Worm (Caenorhabditis elegans) whole organism, early embryonic: ENCODE measurements around the gene H10D18.5.

Source experiments
- F13C5.2 ChIP-seq: sonication (generic microtip); optimal IDR thresholded peaks from 2 replicates; lab custom pipeline; 2017; ENCODE audit warnings: mild to moderate bottlenecking, missing genetic modification characterization, inconsistent platforms, missing compliant biosample characterization
- aly-1 ChIP-seq: sonication (generic microtip); optimal IDR thresholded peaks from 2 replicates; lab custom pipeline; 2016; ENCODE audit warnings: missing genetic modification characterization, missing compliant biosample characterization
- ama-1 ChIP-seq: fragments of 150-350 bp; optimal IDR thresholded peaks from 2 replicates; lab custom pipeline; 2014
- ceh-36 ChIP-seq: sonication (generic microtip); optimal IDR thresholded peaks from 2 replicates; lab custom pipeline; 2016; ENCODE audit warnings: missing genetic modification characterization, inconsistent platforms, missing compliant biosample characterization
- hmbx-1 ChIP-seq: sonication (generic microtip); optimal IDR thresholded peaks from 2 replicates; lab custom pipeline; 2016; ENCODE audit warnings: mild to moderate bottlenecking, missing genetic modification characterization, missing compliant biosample characterization
- hnd-1 ChIP-seq: sonication (generic microtip); optimal IDR thresholded peaks from 2 replicates; lab custom pipeline; 2016; ENCODE audit warnings: missing genetic modification characterization, missing compliant biosample characterization
- sea-1 ChIP-seq: fragments of 200-800 bp; sonication (Bioruptor generic); conservative IDR thresholded peaks from 2 replicates; pipeline ENCODE4 v1.3.6; 2022; ENCODE audit warnings: missing genetic modification characterization, missing compliant biosample characterization
- tra-4 ChIP-seq: sonication (generic microtip); optimal IDR thresholded peaks from 2 replicates; lab custom pipeline; 2017; ENCODE audit warnings: missing genetic modification characterization, missing compliant biosample characterization

- TF ChIP-seq ama-1, result no peak
- TF ChIP-seq tra-4, result no peak
- TF ChIP-seq hmbx-1 (tag; lab: Kevin White, UChicago), result no peak
- no peak for TF ChIP-seq sea-1 (GFP tag; lab: Robert Waterston, UW)
- TF ChIP-seq hnd-1, result no peak
- no peak for TF ChIP-seq ceh-36
- no peak for TF ChIP-seq aly-1 (tag; lab: Kevin White, UChicago)
- no peak for TF ChIP-seq F13C5.2
Measured at ce11 chrV:3811541-3811940, 20.0 kb downstream of the H10D18.5 start, which contains the start of gene scl-13.
